Fruit fly (Drosophila melanogaster) whole organism, prepupa: ENCODE results near the gene CG7213.

Experiments
- CG34406 ChIP-seq: fragments of 200-800 bp; sonication (Bioruptor generic); optimal IDR thresholded peaks from 3 replicates; lab custom pipeline; 2016; ENCODE audit warnings: missing biosample characterization, missing genetic modification characterization
- CG8119 ChIP-seq: fragments of 200-800 bp; sonication (Bioruptor generic); IDR thresholded peaks from 3 replicates; pipeline ENCODE4 v1.3.6; 2022; ENCODE audit warnings: missing biosample characterization, missing genetic modification characterization
- fkh ChIP-seq: fragments of 200-800 bp; sonication (Bioruptor generic); optimal IDR thresholded peaks from 3 replicates; lab custom pipeline; 2017; ENCODE audit warnings: missing biosample characterization, mild to moderate bottlenecking, missing genetic modification characterization, moderate library complexity

DNA sequence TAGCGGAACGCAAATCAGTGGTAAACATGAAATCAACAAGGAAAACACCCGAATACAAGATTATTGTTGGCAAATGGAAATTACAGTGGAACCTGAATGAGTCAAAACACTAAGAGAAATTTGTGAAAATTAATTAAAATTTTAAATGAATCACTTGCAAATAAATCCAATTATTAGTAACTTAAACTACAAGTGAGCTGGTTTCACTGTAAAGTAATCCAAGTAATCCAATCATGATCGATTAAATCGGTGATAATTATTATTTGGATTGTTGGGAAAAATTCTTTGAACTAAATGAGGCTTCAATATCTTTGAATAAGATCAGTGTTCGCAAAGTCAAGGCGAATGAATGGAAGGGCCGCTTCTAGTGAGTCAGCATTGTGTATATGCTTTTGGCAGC, 48.0 kb upstream of the CG7213 start:
- TF ChIP-seq CG34406 = no peak
- no peak for TF ChIP-seq fkh (GFP tag; lab: Kevin White, UChicago)
- no peak for TF ChIP-seq CG8119
